Worm (Caenorhabditis elegans): ENCODE results near the gene F52C6.4.

F52C6.4 gene

DNA sequence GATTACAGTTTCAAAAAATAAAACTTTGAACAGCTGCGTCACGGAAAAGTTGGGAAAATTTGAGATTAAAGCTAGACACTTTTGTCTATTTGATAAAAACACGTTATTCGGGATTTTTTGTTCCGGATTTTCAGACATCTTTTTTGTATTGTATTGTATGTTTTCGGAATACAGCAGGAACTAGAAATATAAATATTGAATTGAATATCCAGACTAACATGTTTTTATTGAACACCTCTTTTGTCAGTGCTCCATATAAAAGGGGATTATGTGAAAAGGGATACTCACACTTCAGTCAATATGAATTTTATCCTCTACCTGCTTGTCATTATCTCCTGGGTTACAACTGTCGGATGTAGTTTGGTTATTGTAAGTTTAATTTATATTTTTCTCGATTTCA lies 29.0 kb upstream of the F52C6.4 start, which contains the start of gene C16C4.1:
Gene C16C4.1, plus strand, starts transcription at position 301 of the 400 bp plus-strand sequence.
- TF ChIP-seq tra-4 (tag; optimal IDR thresholded peaks at IDR 0.05) (no peak), pes-1 (GFP tag; IDR thresholded peaks at IDR 0.05) (no peak), ets-7 (tag; optimal IDR thresholded peaks at IDR 0.05) (no peak), tbx-11 (GFP tag; IDR thresholded peaks at IDR 0.05) (no peak), hmg-4 (GFP tag; optimal IDR thresholded peaks at IDR 0.05) (no peak), B0310.2 (tag; optimal IDR thresholded peaks at IDR 0.05) (no peak), hnd-1 (tag; optimal IDR thresholded peaks at IDR 0.05) (no peak), F13C5.2 (tag; optimal IDR thresholded peaks at IDR 0.05) (no peak), sea-1 (GFP tag; conservative IDR thresholded peaks at IDR 0.05) (no peak), tbx-37 (GFP tag; conservative IDR thresholded peaks at IDR 0.05) (no peak), ama-1 (optimal IDR thresholded peaks at IDR 0.05) (no peak)

DNA sequence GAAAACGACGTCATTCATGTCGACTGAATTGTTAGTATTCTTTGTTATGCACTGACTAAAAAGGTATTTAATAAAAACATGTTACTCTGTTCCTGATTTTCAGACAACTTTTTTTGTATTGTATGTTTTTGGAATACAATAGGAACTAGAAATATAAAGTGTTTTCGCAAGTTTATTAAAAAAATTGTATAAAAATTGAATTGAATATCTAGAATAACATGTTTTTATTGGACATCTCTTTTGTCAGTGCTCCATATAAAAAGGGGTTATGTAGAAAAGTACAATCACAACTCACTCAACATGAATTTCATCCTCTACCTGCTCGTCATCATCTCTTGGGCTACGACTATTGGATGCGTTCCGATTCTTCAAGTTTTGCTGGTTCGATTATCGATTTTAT lies 27.7 kb upstream of the F52C6.4 start, which contains the start of gene C46F9.5:
Gene C46F9.5, plus strand, starts transcription at position 301 of the 400 bp plus-strand sequence.
- TF ChIP-seq tbx-37 (GFP tag; conservative IDR thresholded peaks at IDR 0.05), result no peak
- no peak for TF ChIP-seq ets-7 (tag; optimal IDR thresholded peaks at IDR 0.05)
- no peak for TF ChIP-seq hmbx-1 (tag; optimal IDR thresholded peaks at IDR 0.05)
- no peak for TF ChIP-seq scrt-1 (GFP tag; IDR thresholded peaks at IDR 0.05)
- no peak for TF ChIP-seq hmg-4 (GFP tag; optimal IDR thresholded peaks at IDR 0.05)
- no peak for TF ChIP-seq flt-1 (GFP tag; IDR thresholded peaks at IDR 0.05)
- no peak for TF ChIP-seq hnd-1 (tag; optimal IDR thresholded peaks at IDR 0.05)
- no peak for TF ChIP-seq sea-1 (GFP tag; conservative IDR thresholded peaks at IDR 0.05)
- no peak for TF ChIP-seq tbx-11 (GFP tag; IDR thresholded peaks at IDR 0.05)
- no peak for TF ChIP-seq ceh-36 (tag; optimal IDR thresholded peaks at IDR 0.05)
- TF ChIP-seq pes-1 (GFP tag; IDR thresholded peaks at IDR 0.05), result no peak
- no peak for TF ChIP-seq B0310.2 (tag; optimal IDR thresholded peaks at IDR 0.05)
- no peak for TF ChIP-seq ceh-13 (GFP tag; optimal IDR thresholded peaks at IDR 0.05)
- no peak for TF ChIP-seq aly-1 (tag; optimal IDR thresholded peaks at IDR 0.05)
- no peak for TF ChIP-seq ama-1 (optimal IDR thresholded peaks at IDR 0.05)

DNA sequence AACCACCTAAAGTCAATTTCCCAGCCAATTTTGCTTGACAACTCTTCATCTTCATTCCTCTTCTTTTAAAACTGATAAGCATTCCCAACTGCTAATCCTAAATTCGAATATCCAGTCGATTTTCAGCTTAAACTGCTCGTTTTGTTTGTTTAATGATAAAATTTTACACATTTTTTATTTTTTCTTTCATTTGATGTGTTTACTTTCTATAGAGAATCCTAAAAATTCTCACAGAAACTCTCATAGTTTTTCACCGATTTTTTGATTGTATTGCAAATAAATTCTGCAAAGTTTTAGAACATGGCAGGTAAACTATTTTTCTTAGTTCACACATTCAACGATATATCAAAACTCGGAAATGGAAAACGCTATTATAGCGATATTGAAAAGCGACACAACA lies 27.2 kb upstream of the F52C6.4 start, which contains the start of gene math-25:
Gene math-25, plus strand, starts transcription at position 301 of the 400 bp plus-strand sequence.
- TF ChIP-seq tra-4 (tag; optimal IDR thresholded peaks at IDR 0.05) (no peak), aly-1 (tag; optimal IDR thresholded peaks at IDR 0.05) (no peak), ceh-13 (GFP tag; optimal IDR thresholded peaks at IDR 0.05) (no peak), ets-7 (tag; optimal IDR thresholded peaks at IDR 0.05) (no peak), tbx-37 (GFP tag; conservative IDR thresholded peaks at IDR 0.05) (no peak), sea-1 (GFP tag; conservative IDR thresholded peaks at IDR 0.05) (no peak), hnd-1 (tag; optimal IDR thresholded peaks at IDR 0.05) (no peak), ama-1 (optimal IDR thresholded peaks at IDR 0.05) (no peak), hmbx-1 (tag; optimal IDR thresholded peaks at IDR 0.05) (no peak), F13C5.2 (tag; optimal IDR thresholded peaks at IDR 0.05) (no peak), B0310.2 (tag; optimal IDR thresholded peaks at IDR 0.05) (no peak), hmg-4 (GFP tag; optimal IDR thresholded peaks at IDR 0.05) (no peak)

ce11 chrII:1897936-1898335 lies 25.0 kb upstream of the F52C6.4 start, which contains the start of gene C46F9.6:
TSS of gene C46F9.6 (plus strand) at chrII:1898236.
- TF ChIP-seq B0310.2 (tag; optimal IDR thresholded peaks at IDR 0.05) (no peak), flt-1 (GFP tag; IDR thresholded peaks at IDR 0.05) (no peak), F13C5.2 (tag; optimal IDR thresholded peaks at IDR 0.05) (no peak), ets-7 (tag; optimal IDR thresholded peaks at IDR 0.05) (no peak), scrt-1 (GFP tag; IDR thresholded peaks at IDR 0.05) (no peak), ama-1 (optimal IDR thresholded peaks at IDR 0.05) (no peak), ceh-36 (tag; optimal IDR thresholded peaks at IDR 0.05) (no peak), hnd-1 (tag; optimal IDR thresholded peaks at IDR 0.05) (no peak)

ce11 chrII:1899934-1900333 lies 23.0 kb upstream of the F52C6.4 start, which contains the start of gene math-24:
TSS of gene math-24 (plus strand) at chrII:1900234.
- no peak for TF ChIP-seq tbx-11 (GFP tag; IDR thresholded peaks at IDR 0.05)
- no peak for TF ChIP-seq F13C5.2 (tag; optimal IDR thresholded peaks at IDR 0.05)
- no peak for TF ChIP-seq ama-1 (optimal IDR thresholded peaks at IDR 0.05)
- no peak for TF ChIP-seq ceh-36 (tag; optimal IDR thresholded peaks at IDR 0.05)
- no peak for TF ChIP-seq ets-7 (tag; optimal IDR thresholded peaks at IDR 0.05)
- TF ChIP-seq aly-1 (tag; optimal IDR thresholded peaks at IDR 0.05), result no peak
- no peak for TF ChIP-seq B0310.2 (tag; optimal IDR thresholded peaks at IDR 0.05)
- no peak for TF ChIP-seq flt-1 (GFP tag; IDR thresholded peaks at IDR 0.05)
- no peak for TF ChIP-seq tra-4 (tag; optimal IDR thresholded peaks at IDR 0.05)
- no peak for TF ChIP-seq tbx-37 (GFP tag; conservative IDR thresholded peaks at IDR 0.05)
- no peak for TF ChIP-seq scrt-1 (GFP tag; IDR thresholded peaks at IDR 0.05)
- no peak for TF ChIP-seq hmbx-1 (tag; optimal IDR thresholded peaks at IDR 0.05)
- TF ChIP-seq ceh-13 (GFP tag; optimal IDR thresholded peaks at IDR 0.05), result no peak
- no peak for TF ChIP-seq sea-1 (GFP tag; conservative IDR thresholded peaks at IDR 0.05)
- TF ChIP-seq pes-1 (GFP tag; IDR thresholded peaks at IDR 0.05), result no peak
- TF ChIP-seq hnd-1 (tag; optimal IDR thresholded peaks at IDR 0.05), result no peak
- TF ChIP-seq hmg-4 (GFP tag; optimal IDR thresholded peaks at IDR 0.05), result no peak

DNA sequence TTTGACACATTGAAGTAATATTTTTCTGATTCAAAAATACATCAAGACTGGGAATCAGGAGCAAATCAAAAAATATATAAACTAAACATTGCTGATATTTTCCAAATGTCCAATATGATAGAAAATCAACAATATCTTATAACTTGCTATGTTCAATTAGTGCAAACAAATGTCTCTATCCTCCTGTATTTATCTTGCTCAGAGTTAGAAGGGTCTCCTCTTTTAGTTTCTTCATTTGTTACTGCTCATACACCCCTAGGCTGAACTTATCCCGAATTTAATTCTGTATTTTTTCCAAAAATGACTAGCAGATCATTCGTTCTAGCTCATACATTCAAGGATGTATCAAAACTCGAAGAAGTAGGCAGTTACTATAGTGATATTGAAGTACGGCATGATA lies 21.0 kb upstream of the F52C6.4 start, which contains the start of gene math-23:
Gene math-23, plus strand, starts transcription at position 301 of the 400 bp plus-strand sequence.
- no peak for TF ChIP-seq B0310.2 (tag; optimal IDR thresholded peaks at IDR 0.05)
- no peak for TF ChIP-seq F13C5.2 (tag; optimal IDR thresholded peaks at IDR 0.05)
- no peak for TF ChIP-seq ceh-36 (tag; optimal IDR thresholded peaks at IDR 0.05)
- TF ChIP-seq aly-1 (tag; optimal IDR thresholded peaks at IDR 0.05), result no peak
- TF ChIP-seq scrt-1 (GFP tag; IDR thresholded peaks at IDR 0.05), result no peak
- no peak for TF ChIP-seq flt-1 (GFP tag; IDR thresholded peaks at IDR 0.05)
- TF ChIP-seq ceh-13 (GFP tag; optimal IDR thresholded peaks at IDR 0.05), result no peak
- no peak for TF ChIP-seq hmg-4 (GFP tag; optimal IDR thresholded peaks at IDR 0.05)
- TF ChIP-seq hmbx-1 (tag; optimal IDR thresholded peaks at IDR 0.05), result no peak
- no peak for TF ChIP-seq pes-1 (GFP tag; IDR thresholded peaks at IDR 0.05)
- TF ChIP-seq tbx-11 (GFP tag; IDR thresholded peaks at IDR 0.05), result no peak
- no peak for TF ChIP-seq ama-1 (optimal IDR thresholded peaks at IDR 0.05)
- TF ChIP-seq hnd-1 (tag; optimal IDR thresholded peaks at IDR 0.05), result no peak
- no peak for TF ChIP-seq ets-7 (tag; optimal IDR thresholded peaks at IDR 0.05)

- TF ChIP-seq sea-1 (GFP tag; conservative IDR thresholded peaks at IDR 0.05) (no peak), ceh-13 (GFP tag; optimal IDR thresholded peaks at IDR 0.05) (no peak), hmg-4 (GFP tag; optimal IDR thresholded peaks at IDR 0.05) (no peak), tbx-37 (GFP tag; conservative IDR thresholded peaks at IDR 0.05) (no peak)
Observed at ce11 chrII:1905104-1905503, 17.8 kb upstream of the F52C6.4 start, which contains the start of gene math-22. TSS of gene math-22 (plus strand) at chrII:1905404.
